Worm (Caenorhabditis elegans) whole organism, young adult: Measurements from ENCODE around the gene str-57.

Experiments used
- B0019.2 ChIP-seq: fragments of 200-800 bp; sonication (Bioruptor generic); conservative IDR thresholded peaks from 2 replicates; pipeline ENCODE4 v1.3.6; 2022; ENCODE audit warnings: missing genetic modification reagents, missing genetic modification characterization, missing compliant biosample characterization
- B0035.1 ChIP-seq: sonication (generic microtip); optimal IDR thresholded peaks from 2 replicates; lab custom pipeline; 2016; ENCODE audit warnings: missing genetic modification characterization, mild to moderate bottlenecking, missing compliant biosample characterization, missing genotype, missing genetic modification reagents
- C06A6.2 ChIP-seq: fragments of 200-800 bp; sonication (Bioruptor generic); conservative IDR thresholded peaks from 2 replicates; pipeline ENCODE4 v1.3.6; 2022; ENCODE audit warnings: missing genetic modification characterization, missing compliant biosample characterization
- F39B2.1 ChIP-seq: fragments of 200-800 bp; sonication (Bioruptor generic); IDR thresholded peaks from 2 replicates; pipeline ENCODE4 v1.3.6; 2022; ENCODE audit warnings: missing genetic modification reagents, missing genetic modification characterization, missing compliant biosample characterization
- F52B5.7 ChIP-seq: sonication (generic microtip); optimal IDR thresholded peaks from 2 replicates; lab custom pipeline; 2016; ENCODE audit warnings: mild to moderate bottlenecking, missing genetic modification characterization, missing compliant biosample characterization
- F55B11.4 ChIP-seq: sonication (generic microtip); optimal IDR thresholded peaks from 2 replicates; lab custom pipeline; 2016; ENCODE audit warnings: missing compliant biosample characterization, missing genetic modification characterization, borderline replicate concordance; ENCODE audit not compliant: insufficient read depth
- F57A8.1 ChIP-seq: fragments of 200-800 bp; sonication (Bioruptor generic); optimal IDR thresholded peaks from 2 replicates; lab custom pipeline; 2018; ENCODE audit warnings: mild to moderate bottlenecking, missing genetic modification characterization, moderate library complexity, missing compliant biosample characterization
- Y53F4B.3 ChIP-seq: fragments of 200-800 bp; sonication (Bioruptor generic); IDR thresholded peaks from 2 replicates; pipeline ENCODE4 v1.3.6; 2022; ENCODE audit warnings: missing genetic modification reagents, missing genetic modification characterization, missing compliant biosample characterization
- Y67H2A.10 ChIP-seq: fragments of 200-800 bp; sonication (Bioruptor generic); conservative IDR thresholded peaks from 2 replicates; pipeline ENCODE4 v1.3.6; 2022; ENCODE audit warnings: missing genetic modification reagents, missing genetic modification characterization, missing compliant biosample characterization
- akir-1 ChIP-seq: fragments of 200-800 bp; sonication (Bioruptor generic); optimal IDR thresholded peaks from 2 replicates; lab custom pipeline; 2018; ENCODE audit warnings: mild to moderate bottlenecking, missing genetic modification characterization, moderate library complexity, missing compliant biosample characterization
- ama-1 ChIP-seq, 3 experiments: fragments of 150-350 bp in 1 of 3; sonication (generic microtip) in 2 of 3; optimal IDR thresholded peaks; 2 replicates each; lab custom pipeline; 2014 to 2018; ENCODE audit warnings: missing biosample characterization in 2 of 3, missing genetic modification characterization in 2 of 3, missing genetic modification reagents in 2 of 3
- aptf-2 ChIP-seq: fragments of 200-800 bp; sonication (Bioruptor generic); conservative IDR thresholded peaks from 2 replicates; pipeline ENCODE4 v1.3.6; 2022; ENCODE audit warnings: missing genetic modification reagents, missing genetic modification characterization, missing compliant biosample characterization
- aptf-3 ChIP-seq: fragments of 200-800 bp; sonication (Bioruptor generic); IDR thresholded peaks from 2 replicates; pipeline ENCODE4 v1.3.6; 2022; ENCODE audit warnings: missing genetic modification characterization, missing compliant biosample characterization
- attf-5 ChIP-seq: fragments of 200-800 bp; sonication (Bioruptor generic); optimal IDR thresholded peaks from 2 replicates; lab custom pipeline; 2018; ENCODE audit warnings: mild to moderate bottlenecking, missing genetic modification characterization, missing compliant biosample characterization
- ccch-3 ChIP-seq: fragments of 200-800 bp; sonication (Bioruptor generic); optimal IDR thresholded peaks from 2 replicates; lab custom pipeline; 2018; ENCODE audit warnings: mild to moderate bottlenecking, missing genetic modification characterization, missing compliant biosample characterization
- ceh-100 ChIP-seq: fragments of 200-800 bp; sonication (Bioruptor generic); IDR thresholded peaks from 2 replicates; pipeline ENCODE4 v1.3.6; 2022; ENCODE audit warnings: missing genetic modification reagents, missing genetic modification characterization, missing compliant biosample characterization
- ceh-40 ChIP-seq: fragments of 200-800 bp; sonication (Bioruptor generic); IDR thresholded peaks from 2 replicates; pipeline ENCODE4 v1.3.6; 2022; ENCODE audit warnings: missing genetic modification characterization, missing compliant biosample characterization
- ceh-58 ChIP-seq: fragments of 200-800 bp; sonication (Bioruptor generic); IDR thresholded peaks from 2 replicates; pipeline ENCODE4 v1.3.6; 2022; ENCODE audit warnings: missing genetic modification characterization, missing compliant biosample characterization
- ceh-79 ChIP-seq: sonication (generic microtip); optimal IDR thresholded peaks from 2 replicates; lab custom pipeline; 2017; ENCODE audit warnings: mild to moderate bottlenecking, missing genetic modification characterization, missing compliant biosample characterization
- dox-1 ChIP-seq: fragments of 200-800 bp; sonication (Bioruptor generic); IDR thresholded peaks from 2 replicates; pipeline ENCODE4 v1.3.6; 2022; ENCODE audit warnings: missing genetic modification reagents, missing genetic modification characterization, missing compliant biosample characterization
- dpff-1 ChIP-seq: sonication (generic microtip); optimal IDR thresholded peaks from 2 replicates; lab custom pipeline; 2017; ENCODE audit warnings: mild to moderate bottlenecking, missing genetic modification characterization, missing compliant biosample characterization
- egrh-3 ChIP-seq: fragments of 200-800 bp; sonication (Bioruptor generic); IDR thresholded peaks from 2 replicates; pipeline ENCODE4 v1.3.6; 2022; ENCODE audit warnings: missing genetic modification reagents, missing genetic modification characterization, missing compliant biosample characterization
- ets-4 ChIP-seq: fragments of 200-800 bp; sonication (Bioruptor generic); optimal IDR thresholded peaks from 2 replicates; lab custom pipeline; 2018; ENCODE audit warnings: mild to moderate bottlenecking, missing genetic modification characterization, missing compliant biosample characterization
- him-1 ChIP-seq: sonication (generic microtip); optimal IDR thresholded peaks from 2 replicates; lab custom pipeline; 2016; ENCODE audit warnings: missing genotype, missing genetic modification reagents, missing genetic modification characterization, missing compliant biosample characterization
- hmg-1.2 ChIP-seq: fragments of 200-800 bp; sonication (Bioruptor generic); IDR thresholded peaks from 2 replicates; pipeline ENCODE4 v1.3.6; 2022; ENCODE audit warnings: missing genetic modification reagents, missing genetic modification characterization, missing compliant biosample characterization
- hmg-20 ChIP-seq: fragments of 200-800 bp; sonication (Bioruptor generic); IDR thresholded peaks from 2 replicates; pipeline ENCODE4 v1.3.6; 2022; ENCODE audit warnings: missing genetic modification reagents, missing genetic modification characterization, missing compliant biosample characterization
- hrde-1 ChIP-seq: sonication (generic microtip); optimal IDR thresholded peaks from 2 replicates; lab custom pipeline; 2016; ENCODE audit warnings: missing genetic modification characterization, mild to moderate bottlenecking, missing compliant biosample characterization, moderate library complexity, missing genotype, missing genetic modification reagents, borderline replicate concordance
- hsf-1 ChIP-seq: fragments of 200-800 bp; sonication (Bioruptor generic); IDR thresholded peaks from 2 replicates; pipeline ENCODE4 v1.3.6; 2022; ENCODE audit warnings: missing genetic modification reagents, missing genetic modification characterization, missing compliant biosample characterization
- let-526 ChIP-seq: fragments of 200-800 bp; sonication (Bioruptor generic); IDR thresholded peaks from 2 replicates; pipeline ENCODE4 v1.3.6; 2022; ENCODE audit warnings: missing genetic modification reagents, missing genetic modification characterization, missing compliant biosample characterization
- let-607 ChIP-seq, 2 experiments: fragments of 200-800 bp in 1 of 2; sonication (Bioruptor generic) in 1 of 2; sonication (generic microtip) in 1 of 2; optimal IDR thresholded peaks; 2 replicates each; lab custom pipeline; 2016 to 2018; ENCODE audit warnings: mild to moderate bottlenecking in 2 of 2, missing compliant biosample characterization in 2 of 2, missing genetic modification characterization in 2 of 2, moderate library complexity in 2 of 2, missing genotype in 1 of 2
- lsl-1 ChIP-seq: fragments of 200-800 bp; sonication (Bioruptor generic); optimal IDR thresholded peaks from 2 replicates; lab custom pipeline; 2018; ENCODE audit warnings: mild to moderate bottlenecking, missing genetic modification characterization, moderate library complexity, missing compliant biosample characterization
- mxl-1 ChIP-seq: sonication (generic microtip); optimal IDR thresholded peaks from 2 replicates; lab custom pipeline; 2016; ENCODE audit warnings: missing genetic modification characterization, missing compliant biosample characterization
- nfya-1 ChIP-seq: sonication (generic microtip); optimal IDR thresholded peaks from 2 replicates; lab custom pipeline; 2017; ENCODE audit warnings: antibody characterized with exemption, missing compliant biosample characterization, missing genetic modification characterization, borderline replicate concordance; ENCODE audit not compliant: insufficient read depth
- nfya-2 ChIP-seq: fragments of 200-800 bp; sonication (Bioruptor generic); IDR thresholded peaks from 2 replicates; pipeline ENCODE4 v1.3.6; 2022; ENCODE audit warnings: missing genetic modification reagents, missing genetic modification characterization, missing compliant biosample characterization
- nfyb-1 ChIP-seq: fragments of 200-800 bp; sonication (Bioruptor generic); IDR thresholded peaks from 2 replicates; pipeline ENCODE4 v1.3.6; 2022; ENCODE audit warnings: missing genetic modification reagents, missing genetic modification characterization, missing compliant biosample characterization
- nhr-120 ChIP-seq: fragments of 200-800 bp; sonication (Bioruptor generic); IDR thresholded peaks from 2 replicates; pipeline ENCODE4 v1.3.6; 2022; ENCODE audit warnings: missing genetic modification characterization, missing compliant biosample characterization
- nhr-90 ChIP-seq: sonication (generic microtip); optimal IDR thresholded peaks from 2 replicates; lab custom pipeline; 2016; ENCODE audit warnings: missing genotype, mild to moderate bottlenecking, missing genetic modification characterization, missing compliant biosample characterization
- pha-4 ChIP-seq: fragments of 150-350 bp; sonication (generic microtip); optimal IDR thresholded peaks from 2 replicates; lab custom pipeline; 2014; ENCODE audit warnings: missing biosample characterization, missing genetic modification reagents, missing genetic modification characterization
- rec-8 ChIP-seq, 2 experiments: sonication (generic microtip); optimal IDR thresholded peaks; 2 replicates each; lab custom pipeline; 2016; ENCODE audit warnings: mild to moderate bottlenecking in 2 of 2, missing genetic modification characterization in 2 of 2, missing genetic modification reagents in 2 of 2, missing genotype in 2 of 2, missing biosample characterization in 1 of 2, missing compliant biosample characterization in 1 of 2, moderate library complexity in 1 of 2
- sea-2 ChIP-seq: fragments of 200-800 bp; sonication (Bioruptor generic); IDR thresholded peaks from 2 replicates; pipeline ENCODE4 v1.3.6; 2022; ENCODE audit warnings: missing genetic modification characterization, missing compliant biosample characterization
- snpc-1.1 ChIP-seq: sonication (generic microtip); optimal IDR thresholded peaks from 2 replicates; lab custom pipeline; 2017; ENCODE audit warnings: missing genetic modification characterization, mild to moderate bottlenecking, missing compliant biosample characterization, antibody characterized with exemption, moderate library complexity, missing genotype, missing genetic modification reagents; ENCODE audit not compliant: insufficient read depth
- snpc-1.3 ChIP-seq: sonication (generic microtip); optimal IDR thresholded peaks from 2 replicates; lab custom pipeline; 2017; ENCODE audit warnings: missing genetic modification characterization, mild to moderate bottlenecking, missing compliant biosample characterization, antibody characterized with exemption, moderate library complexity, missing genotype, missing genetic modification reagents; ENCODE audit not compliant: insufficient read depth
- somi-1 ChIP-seq: fragments of 200-800 bp; sonication (Bioruptor generic); optimal IDR thresholded peaks from 2 replicates; lab custom pipeline; 2018; ENCODE audit warnings: mild to moderate bottlenecking, missing genetic modification characterization, missing compliant biosample characterization
- unc-130 ChIP-seq: sonication (generic microtip); optimal IDR thresholded peaks from 2 replicates; lab custom pipeline; 2016; ENCODE audit warnings: missing genetic modification reagents, missing genetic modification characterization, missing compliant biosample characterization
- ztf-25 ChIP-seq: fragments of 200-800 bp; sonication (Bioruptor generic); IDR thresholded peaks from 2 replicates; pipeline ENCODE4 v1.3.6; 2022; ENCODE audit warnings: missing genetic modification reagents, missing genetic modification characterization, missing compliant biosample characterization
- ztf-6 ChIP-seq: fragments of 200-800 bp; sonication (Bioruptor generic); IDR thresholded peaks from 2 replicates; pipeline ENCODE4 v1.3.6; 2022; ENCODE audit warnings: missing genetic modification reagents, missing genetic modification characterization, missing compliant biosample characterization

str-57 gene

ce11 chrV:15873762-15874161 is 3.3 kb downstream of the str-57 start (continued):
- TF ChIP-seq F55B11.4 (tag; lab: Kevin White, UChicago) (no peak), akir-1 (peak; percentile 41), ccch-3 (GFP tag; lab: Kevin White, UChicago) (peak; percentile 70), B0019.2 (GFP tag; lab: Robert Waterston, UW) (0 out of 2 replicates have a peak, but pooled peaks have one; percentile 36), aptf-2 (GFP tag; lab: Robert Waterston, UW) (0 out of 2 replicates have a peak, but pooled peaks have one; percentile 49), snpc-1.3 (tag; lab: Kevin White, UChicago) (peak; percentile 94), F39B2.1 (GFP tag; lab: Robert Waterston, UW) (no peak), sea-2 (GFP tag; lab: Robert Waterston, UW) (peak; percentile 91), nhr-120 (GFP tag; lab: Robert Waterston, UW) (peak; percentile 95), dox-1 (GFP tag; lab: Robert Waterston, UW) (peak; percentile 96), nhr-90 (tag; lab: Kevin White, UChicago) (peak; percentile 98), ceh-40 (GFP tag; lab: Robert Waterston, UW) (peak; percentile 94; the same call in 1 of the 2 replicates), him-1 (tag; lab: Kevin White, UChicago) (peak; percentile 96), somi-1 (GFP tag; lab: Kevin White, UChicago) (peak; percentile 87), ztf-25 (GFP tag; lab: Robert Waterston, UW) (peak; percentile 95), ama-1 (optimal IDR thresholded peaks at IDR 0.05; lab: Kevin White, UChicago) (no peak), ama-1 (GFP tag; optimal IDR thresholded peaks at IDR 0.05; lab: Kevin White, UChicago) (peak; percentile 93 to 96), snpc-1.1 (tag; lab: Kevin White, UChicago) (peak; percentile 83), nfyb-1 (GFP tag; lab: Robert Waterston, UW) (peak; percentile 94), aptf-3 (GFP tag; lab: Robert Waterston, UW) (peak; percentile 98), Y67H2A.10 (GFP tag; lab: Robert Waterston, UW) (no peak), F57A8.1 (GFP tag; lab: Kevin White, UChicago) (peak; percentile 91), hsf-1 (GFP tag; lab: Robert Waterston, UW) (peak; percentile 67; the same call in 1 of the 2 replicates), ets-4 (GFP tag; lab: Kevin White, UChicago) (peak; percentile 90), ztf-6 (GFP tag; lab: Robert Waterston, UW) (peak; percentile 88), hmg-1.2 (GFP tag; lab: Robert Waterston, UW) (peak; percentile 87), B0035.1 (tag; lab: Kevin White, UChicago) (peak; percentile 82), nfya-1 (tag; lab: Kevin White, UChicago) (no peak), hrde-1 (tag; lab: Kevin White, UChicago) (peak; percentile 93), let-607 (tag; optimal IDR thresholded peaks at IDR 0.05; lab: Kevin White, UChicago) (peak; percentile 71 to 75), ceh-100 (GFP tag; lab: Robert Waterston, UW) (peak; percentile 81), unc-130 (peak; percentile 81), pha-4 (tag; lab: Kevin White, UChicago) (no peak), rec-8 (tag; optimal IDR thresholded peaks at IDR 0.05; lab: Kevin White, UChicago) (peak; percentile 94 to 98), nfya-2 (GFP tag; lab: Robert Waterston, UW) (0 out of 2 replicates have a peak, but pooled peaks have one; percentile 49), hmg-20 (GFP tag; lab: Robert Waterston, UW) (peak; percentile 81), F52B5.7 (tag; lab: Kevin White, UChicago) (peak; percentile 97), ceh-79 (tag; lab: Kevin White, UChicago) (peak; percentile 97), mxl-1 (tag; lab: Kevin White, UChicago) (peak; percentile 97), Y53F4B.3 (GFP tag; lab: Robert Waterston, UW) (peak; percentile 50; the same call in 1 of the 2 replicates), ceh-58 (GFP tag; lab: Robert Waterston, UW) (0 out of 2 replicates have a peak, but pooled peaks have one; percentile 85), C06A6.2 (GFP tag; lab: Robert Waterston, UW) (peak; percentile 83), egrh-3 (GFP tag; lab: Robert Waterston, UW) (peak; percentile 69), attf-5 (GFP tag; lab: Kevin White, UChicago) (peak; percentile 87), lsl-1 (GFP tag; lab: Kevin White, UChicago) (peak; percentile 71), dpff-1 (tag; lab: Kevin White, UChicago) (peak; percentile 79), let-526 (GFP tag; lab: Robert Waterston, UW) (peak; percentile 89)
